Worm (Caenorhabditis elegans): ENCODE measurements around the gene C08F8.6.

The C08F8.6 gene

ce11 chrIV:11124674-11125073, 40.1 kb downstream of the C08F8.6 start, which contains the start of gene spo-11:
Gene spo-11, minus strand, starts transcription at chrIV:11124862.
- TF ChIP-seq egl-5 (tag; optimal IDR thresholded peaks at IDR 0.05), result no peak
- no peak for TF ChIP-seq pha-4 (tag; optimal IDR thresholded peaks at IDR 0.05)
- TF ChIP-seq elt-3 (tag; optimal IDR thresholded peaks at IDR 0.05), result no peak
- TF ChIP-seq egl-27 (tag; optimal IDR thresholded peaks at IDR 0.05), result no peak
- no peak for TF ChIP-seq unc-62 (GFP tag; optimal IDR thresholded peaks at IDR 0.05)

- TF ChIP-seq elt-1 (tag; optimal IDR thresholded peaks at IDR 0.05), result peak; percentile 92
- TF ChIP-seq nhr-23 (tag; optimal IDR thresholded peaks at IDR 0.05), result peak; percentile 82
- peak; percentile 5 for TF ChIP-seq nfya-1 (tag; optimal IDR thresholded peaks at IDR 0.05; ENCODE audit: insufficient read depth)
- peak; percentile 58 for TF ChIP-seq nhr-25 (tag; optimal IDR thresholded peaks at IDR 0.05)
- TF ChIP-seq ceh-82 (tag; optimal IDR thresholded peaks at IDR 0.05), result no peak
- peak; percentile 36 for TF ChIP-seq ama-1 (optimal IDR thresholded peaks at IDR 0.05)
- peak; percentile 76 for TF ChIP-seq pha-4 (tag; optimal IDR thresholded peaks at IDR 0.05)
- peak in 1 of 3 experiments; percentile 29 for TF ChIP-seq elt-3 (tag; optimal IDR thresholded peaks at IDR 0.05)
- no peak for TF ChIP-seq fos-1 (tag; optimal IDR thresholded peaks at IDR 0.05)
- TF ChIP-seq jun-1 (tag; optimal IDR thresholded peaks at IDR 0.05), result no peak
These were observed 44.7 kb downstream of the C08F8.6 start for ce11 chrIV:11119972-11120562.

ce11 chrIV:11118837-11119491, 45.8 kb downstream of the C08F8.6 start, which contains the start of the genes imp-2 and enpl-1:
Gene imp-2, minus strand, starts transcription at chrIV:11118887.
Gene enpl-1, plus strand, starts transcription at chrIV:11119298.
- TF ChIP-seq nhr-25 (tag; optimal IDR thresholded peaks at IDR 0.05) (peak; percentile 41), ceh-9 (tag; optimal IDR thresholded peaks at IDR 0.05) (no peak), ama-1 (optimal IDR thresholded peaks at IDR 0.05) (peak; percentile 42), pha-4 (tag; optimal IDR thresholded peaks at IDR 0.05) (peak; percentile 94), nhr-77 (tag; optimal IDR thresholded peaks at IDR 0.05) (no peak), elt-3 (tag; optimal IDR thresholded peaks at IDR 0.05) (no peak), ceh-82 (tag; optimal IDR thresholded peaks at IDR 0.05) (no peak), fos-1 (tag; optimal IDR thresholded peaks at IDR 0.05) (no peak), daf-12 (tag; optimal IDR thresholded peaks at IDR 0.05) (no peak), unc-62 (GFP tag; optimal IDR thresholded peaks at IDR 0.05) (no peak), ceh-28 (tag; optimal IDR thresholded peaks at IDR 0.05) (peak; percentile 79), zag-1 (tag; optimal IDR thresholded peaks at IDR 0.05) (peak; percentile 50), ceh-16 (tag; optimal IDR thresholded peaks at IDR 0.05) (no peak), R02D3.7 (tag; optimal IDR thresholded peaks at IDR 0.05) (peak; percentile 78), nhr-12 (tag; optimal IDR thresholded peaks at IDR 0.05) (no peak), sea-2 (GFP tag; optimal IDR thresholded peaks at IDR 0.05) (no peak), tbx-2 (tag; optimal IDR thresholded peaks at IDR 0.05) (peak; percentile 71), nhr-67 (tag; optimal IDR thresholded peaks at IDR 0.05) (no peak), elt-2 (tag; optimal IDR thresholded peaks at IDR 0.05) (peak; percentile 81), jun-1 (tag; optimal IDR thresholded peaks at IDR 0.05) (peak; percentile 86), nhr-23 (tag; optimal IDR thresholded peaks at IDR 0.05) (peak; percentile 92), snpc-4 (tag; optimal IDR thresholded peaks at IDR 0.05) (peak; percentile 23), nhr-76 (tag; optimal IDR thresholded peaks at IDR 0.05) (no peak), aly-2 (tag; optimal IDR thresholded peaks at IDR 0.05) (no peak), egl-5 (tag; optimal IDR thresholded peaks at IDR 0.05) (peak; percentile 92), mdl-1 (tag; optimal IDR thresholded peaks at IDR 0.05) (peak; percentile 84), lin-15B (tag; optimal IDR thresholded peaks at IDR 0.05) (peak; percentile 92), nhr-28 (tag; optimal IDR thresholded peaks at IDR 0.05) (no peak), elt-1 (tag; optimal IDR thresholded peaks at IDR 0.05) (peak; percentile 37), hmg-11 (tag; optimal IDR thresholded peaks at IDR 0.05) (peak; percentile 89), nhr-11 (tag; optimal IDR thresholded peaks at IDR 0.05) (peak; percentile 18), ZK546.5 (tag; optimal IDR thresholded peaks at IDR 0.05) (no peak), egl-27 (tag; optimal IDR thresholded peaks at IDR 0.05) (peak; percentile 25), mml-1 (tag; optimal IDR thresholded peaks at IDR 0.05) (no peak), fkh-10 (GFP tag; optimal IDR thresholded peaks at IDR 0.05) (peak; percentile 49), lin-39 (tag; optimal IDR thresholded peaks at IDR 0.05) (peak; percentile 97), unc-39 (tag; optimal IDR thresholded peaks at IDR 0.05) (no peak), lsy-12 (tag; optimal IDR thresholded peaks at IDR 0.05) (peak; percentile 97), fkh-2 (tag; optimal IDR thresholded peaks at IDR 0.05) (no peak), pqm-1 (tag; optimal IDR thresholded peaks at IDR 0.05) (peak; percentile 62), ztf-11 (tag; optimal IDR thresholded peaks at IDR 0.05) (no peak), eor-1 (tag; optimal IDR thresholded peaks at IDR 0.05) (no peak), ztf-4 (tag; optimal IDR thresholded peaks at IDR 0.05) (no peak), nhr-43 (tag; optimal IDR thresholded peaks at IDR 0.05; ENCODE audit: poor library complexity, severe bottlenecking) (peak; percentile 50), nfya-1 (tag; optimal IDR thresholded peaks at IDR 0.05; ENCODE audit: insufficient read depth) (peak; percentile 100), nhr-237 (tag; optimal IDR thresholded peaks at IDR 0.05) (no peak)

All from whole organism, L3 larva.